Worm (Caenorhabditis elegans): ENCODE data around the gene ZK616.1.

DNA sequence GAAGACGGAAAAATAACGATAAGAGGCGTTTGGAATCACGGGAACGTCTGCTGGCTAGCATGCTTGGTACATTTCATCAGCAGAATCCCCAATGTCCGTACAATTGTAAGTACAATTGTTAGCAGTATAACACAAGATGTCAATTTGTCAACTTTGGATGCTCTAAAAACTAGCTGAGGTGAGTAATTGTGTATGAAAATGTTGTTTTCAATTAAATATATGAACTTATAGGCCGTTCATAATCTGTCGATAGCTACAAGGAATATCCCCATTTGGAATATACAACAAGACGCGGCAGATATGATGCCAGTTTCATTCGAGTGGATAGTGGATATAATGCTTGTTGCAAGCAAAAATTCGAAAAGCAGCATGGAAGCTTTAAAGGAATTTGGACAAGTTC, 15.7 kb upstream of the ZK616.1 start, which contains the start of gene F41H10.12:
- TF ChIP-seq R02D3.7 (tag; optimal IDR thresholded peaks at IDR 0.05), result no peak
- no peak for TF ChIP-seq ztf-4 (tag; optimal IDR thresholded peaks at IDR 0.05)
- TF ChIP-seq fos-1 (tag; optimal IDR thresholded peaks at IDR 0.05), result no peak
- no peak for TF ChIP-seq elt-3 (tag; optimal IDR thresholded peaks at IDR 0.05)
- no peak for TF ChIP-seq elt-1 (tag; optimal IDR thresholded peaks at IDR 0.05)
- TF ChIP-seq unc-62 (GFP tag; optimal IDR thresholded peaks at IDR 0.05), result no peak
- TF ChIP-seq lsy-2 (tag; optimal IDR thresholded peaks at IDR 0.05), result no peak
- TF ChIP-seq nhr-11 (tag; optimal IDR thresholded peaks at IDR 0.05), result no peak

Measured in whole organism, L2 larva.